Fruit fly (Drosophila melanogaster) S2 (cell line): ENCODE results near the gene HDAC4.

ENCODE experiments used
- CG8478 ChIP-seq: fragments of >200 bp; optimal IDR thresholded peaks from 2 replicates; lab custom pipeline; 2018
- CTCF ChIP-seq, 2 experiments: fragments of >200 bp; optimal IDR thresholded peaks; 2 replicates each; lab custom pipeline; 2018

dm6 chrX:13224846-13225245, 60.6 kb downstream of the HDAC4 start:
- TF ChIP-seq CTCF (optimal IDR thresholded peaks at IDR 0.05; lab: Kevin White, UChicago) (peak; percentile 70 to 85), CG8478 (no peak)
